Fruit fly (Drosophila melanogaster): Measurements from ENCODE around the gene Sf3b5.

The Sf3b5 gene

dm6 chr3R:9019689-9020138 is 4.6 kb upstream of the Sf3b5 start, which contains the start of gene tgo:
Gene tgo, minus strand, starts transcription at chr3R:9020022.
- TF ChIP-seq GATAd (GFP tag; optimal IDR thresholded peaks at IDR 0.05) (no peak), Rel (GFP tag; optimal IDR thresholded peaks at IDR 0.05) (no peak), Rel (tag; optimal IDR thresholded peaks at IDR 0.05) (peak; percentile 57), sage (GFP tag; optimal IDR thresholded peaks at IDR 0.05) (no peak), foxo (GFP tag; optimal IDR thresholded peaks at IDR 0.05) (no peak), fru (GFP tag; optimal IDR thresholded peaks at IDR 0.05) (peak; percentile 76), Dif (GFP tag; optimal IDR thresholded peaks at IDR 0.05; ENCODE audit: partially characterized antibody) (peak; percentile 7)

DNA sequence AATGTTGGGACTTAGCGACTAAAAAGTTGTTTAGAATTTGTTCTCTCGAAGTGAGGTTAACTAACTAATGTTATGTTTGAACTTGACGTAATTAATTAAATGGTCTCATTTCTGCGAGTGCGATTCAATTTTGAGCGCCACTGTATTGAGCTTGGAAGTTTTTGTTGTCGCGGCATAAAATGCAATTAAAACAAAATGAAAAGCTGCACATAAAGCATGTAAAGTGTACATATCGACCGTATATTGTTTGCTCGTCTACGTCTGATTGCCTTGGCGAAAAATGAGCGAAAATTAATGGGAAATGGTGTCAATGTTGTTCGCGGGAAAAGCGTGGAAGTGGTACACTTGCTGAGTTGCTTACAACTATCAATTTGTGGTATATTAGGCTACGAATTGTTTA is 1.7 kb upstream of the Sf3b5 start:
- TF ChIP-seq psq (GFP tag; optimal IDR thresholded peaks at IDR 0.05) (no peak), Dif (GFP tag; optimal IDR thresholded peaks at IDR 0.05; ENCODE audit: partially characterized antibody) (no peak), pan (optimal IDR thresholded peaks at IDR 0.05) (no peak), ey (GFP tag; optimal IDR thresholded peaks at IDR 0.05) (no peak), dmrt93B (GFP tag; optimal IDR thresholded peaks at IDR 0.05) (no peak), brk (GFP tag; optimal IDR thresholded peaks at IDR 0.05) (no peak), lola (GFP tag; optimal IDR thresholded peaks at IDR 0.05) (no peak), HLH106 (tag; optimal IDR thresholded peaks at IDR 0.05) (no peak), Hr83 (GFP tag; optimal IDR thresholded peaks at IDR 0.05; ENCODE audit: poor library complexity, severe bottlenecking) (no peak), usp (GFP tag; optimal IDR thresholded peaks at IDR 0.05) (no peak), Myc (optimal IDR thresholded peaks at IDR 0.05) (no peak), sage (GFP tag; optimal IDR thresholded peaks at IDR 0.05) (no peak), Mio (GFP tag; optimal IDR thresholded peaks at IDR 0.05) (no peak), Dfd (GFP tag; optimal IDR thresholded peaks at IDR 0.05) (no peak), GATAd (GFP tag; optimal IDR thresholded peaks at IDR 0.05) (no peak)

- TF ChIP-seq HLH106 (tag; optimal IDR thresholded peaks at IDR 0.05) (peak; percentile 63), foxo (GFP tag; optimal IDR thresholded peaks at IDR 0.05) (peak; percentile 31 to 78), tai (GFP tag; optimal IDR thresholded peaks at IDR 0.05) (no peak), N (GFP tag; optimal IDR thresholded peaks at IDR 0.05) (no peak), Hr83 (GFP tag; optimal IDR thresholded peaks at IDR 0.05; ENCODE audit: poor library complexity, severe bottlenecking) (peak; percentile 14), Hnf4 (GFP tag; optimal IDR thresholded peaks at IDR 0.05) (no peak), Jra (GFP tag; optimal IDR thresholded peaks at IDR 0.05) (peak; percentile 53), OdsH (GFP tag; optimal IDR thresholded peaks at IDR 0.05) (peak; percentile 65), CG9705 (GFP tag; optimal IDR thresholded peaks at IDR 0.05) (peak; percentile 25), pan (optimal IDR thresholded peaks at IDR 0.05) (no peak), h (GFP tag; optimal IDR thresholded peaks at IDR 0.05) (peak; percentile 81), ey (GFP tag; optimal IDR thresholded peaks at IDR 0.05) (peak; percentile 82), fru (GFP tag; optimal IDR thresholded peaks at IDR 0.05) (peak; percentile 74), Rel (GFP tag; optimal IDR thresholded peaks at IDR 0.05) (no peak), Rel (tag; optimal IDR thresholded peaks at IDR 0.05) (peak; percentile 98), CG32264 (GFP tag; optimal IDR thresholded peaks at IDR 0.05) (peak; percentile 39), Mio (GFP tag; optimal IDR thresholded peaks at IDR 0.05) (no peak), psq (GFP tag; optimal IDR thresholded peaks at IDR 0.05) (peak; percentile 84), Sp1 (GFP tag; optimal IDR thresholded peaks at IDR 0.05) (peak; percentile 65), rgr (GFP tag; optimal IDR thresholded peaks at IDR 0.05) (peak; percentile 59), Dfd (GFP tag; optimal IDR thresholded peaks at IDR 0.05) (no peak)
These were observed 1.3 kb downstream of the Sf3b5 start for dm6 chr3R:9013765-9014380.

- TF ChIP-seq h (GFP tag; optimal IDR thresholded peaks at IDR 0.05): no peak
- TF ChIP-seq Hnf4 (GFP tag; optimal IDR thresholded peaks at IDR 0.05): no peak
- no peak for TF ChIP-seq rgr (GFP tag; optimal IDR thresholded peaks at IDR 0.05)
- TF ChIP-seq fru (GFP tag; optimal IDR thresholded peaks at IDR 0.05): no peak
- TF ChIP-seq CG32264 (GFP tag; optimal IDR thresholded peaks at IDR 0.05): no peak
- no peak for TF ChIP-seq Dfd (GFP tag; optimal IDR thresholded peaks at IDR 0.05)
- TF ChIP-seq CG9705 (GFP tag; optimal IDR thresholded peaks at IDR 0.05): no peak
- no peak for TF ChIP-seq foxo (GFP tag; optimal IDR thresholded peaks at IDR 0.05)
- no peak for TF ChIP-seq lola (GFP tag; optimal IDR thresholded peaks at IDR 0.05)
- no peak for TF ChIP-seq OdsH (GFP tag; optimal IDR thresholded peaks at IDR 0.05)
- no peak for TF ChIP-seq Rel (GFP tag; optimal IDR thresholded peaks at IDR 0.05)
- no peak for TF ChIP-seq Rel (tag; optimal IDR thresholded peaks at IDR 0.05)
- TF ChIP-seq Myc (optimal IDR thresholded peaks at IDR 0.05): no peak
- TF ChIP-seq jim (GFP tag; optimal IDR thresholded peaks at IDR 0.05): no peak
These were observed 3.4 kb downstream of the Sf3b5 start for dm6 chr3R:9011708-9012107.

DNA sequence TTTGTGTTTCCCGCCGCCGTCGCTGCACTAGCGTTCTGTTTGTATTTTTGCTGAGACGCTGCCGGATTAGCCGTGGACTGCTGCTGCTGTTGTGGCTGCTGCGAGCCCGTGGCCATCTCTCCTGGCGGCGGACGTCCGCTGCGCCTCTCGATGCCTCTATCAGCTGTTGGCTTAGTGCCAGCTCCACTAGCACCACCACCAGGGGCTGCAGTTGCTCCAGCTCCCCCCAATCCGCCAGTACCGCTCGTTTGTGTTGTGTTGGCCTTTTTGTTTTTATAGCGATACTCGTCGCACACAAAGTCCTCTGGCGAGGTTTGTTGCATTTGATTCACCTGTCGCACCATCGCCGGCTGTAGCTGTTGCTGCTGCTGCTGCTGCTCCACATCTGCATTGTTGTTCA is 4.4 kb downstream of the Sf3b5 start:
- TF ChIP-seq Dfd (GFP tag; optimal IDR thresholded peaks at IDR 0.05): no peak
- no peak for TF ChIP-seq Rel (GFP tag; optimal IDR thresholded peaks at IDR 0.05)
- no peak for TF ChIP-seq Rel (tag; optimal IDR thresholded peaks at IDR 0.05)
- TF ChIP-seq psq (GFP tag; optimal IDR thresholded peaks at IDR 0.05): no peak
- TF ChIP-seq dl (GFP tag; optimal IDR thresholded peaks at IDR 0.05; ENCODE audit: insufficient read depth in 1 of 2, partially characterized antibody in 2 of 2): no peak
- TF ChIP-seq tai (GFP tag; optimal IDR thresholded peaks at IDR 0.05): no peak
- no peak for TF ChIP-seq Hr78 (GFP tag; optimal IDR thresholded peaks at IDR 0.05)
- no peak for TF ChIP-seq lola (GFP tag; optimal IDR thresholded peaks at IDR 0.05)
- TF ChIP-seq GATAd (GFP tag; optimal IDR thresholded peaks at IDR 0.05): no peak
- no peak for TF ChIP-seq CG32264 (GFP tag; optimal IDR thresholded peaks at IDR 0.05)
- no peak for TF ChIP-seq OdsH (GFP tag; optimal IDR thresholded peaks at IDR 0.05)
- TF ChIP-seq foxo (GFP tag; optimal IDR thresholded peaks at IDR 0.05): no peak
- TF ChIP-seq Dif (GFP tag; optimal IDR thresholded peaks at IDR 0.05; ENCODE audit: partially characterized antibody): no peak
- no peak for TF ChIP-seq Abd-B (GFP tag; optimal IDR thresholded peaks at IDR 0.05)
- TF ChIP-seq usp (GFP tag; optimal IDR thresholded peaks at IDR 0.05): no peak
- no peak for TF ChIP-seq Vsx2 (GFP tag; optimal IDR thresholded peaks at IDR 0.05; ENCODE audit: partially characterized antibody)
- TF ChIP-seq fru (GFP tag; optimal IDR thresholded peaks at IDR 0.05): no peak
- no peak for TF ChIP-seq jim (GFP tag; optimal IDR thresholded peaks at IDR 0.05)
- no peak for TF ChIP-seq CrebA (GFP tag; optimal IDR thresholded peaks at IDR 0.05; ENCODE audit: borderline replicate concordance)
- no peak for TF ChIP-seq Mio (GFP tag; optimal IDR thresholded peaks at IDR 0.05)
